Worm (Caenorhabditis elegans) whole organism, L4 larva: ENCODE results near the gene bbs-5.

Experiments
- F10B5.3 ChIP-seq: sonication (generic microtip); optimal IDR thresholded peaks from 2 replicates; lab custom pipeline; 2016; ENCODE audit warnings: mild to moderate bottlenecking, missing genetic modification characterization, missing compliant biosample characterization
- F26F4.8 ChIP-seq: fragments of 200-800 bp; sonication (Bioruptor generic); conservative IDR thresholded peaks from 2 replicates; pipeline ENCODE4 v1.3.6; 2022; ENCODE audit warnings: missing genetic modification characterization, missing compliant biosample characterization
- F44E2.7 ChIP-seq: fragments of 200-800 bp; sonication (Bioruptor generic); IDR thresholded peaks from 2 replicates; pipeline ENCODE4 v2.1.2; 2022; ENCODE audit warnings: missing genetic modification characterization, missing compliant biosample characterization
- F49E8.2 ChIP-seq: sonication (generic microtip); optimal IDR thresholded peaks from 2 replicates; lab custom pipeline; 2016; ENCODE audit warnings: missing compliant biosample characterization, mild to moderate bottlenecking, missing genetic modification characterization, borderline replicate concordance
- R02D3.7 ChIP-seq: fragments of 150-350 bp; sonication (generic microtip); optimal IDR thresholded peaks from 3 replicates; lab custom pipeline; 2014; ENCODE audit warnings: missing biosample characterization, missing genetic modification characterization
- Y105C5A.15 ChIP-seq: fragments of 200-800 bp; sonication (Bioruptor generic); IDR thresholded peaks from 2 replicates; pipeline ENCODE4 v1.3.6; 2022; ENCODE audit warnings: missing genetic modification characterization, missing compliant biosample characterization
- Y48G9A.11 ChIP-seq: fragments of 200-800 bp; sonication (Bioruptor generic); IDR thresholded peaks from 2 replicates; pipeline ENCODE4 v1.3.6; 2022; ENCODE audit warnings: missing genetic modification reagents, missing genetic modification characterization, missing compliant biosample characterization
- Y5F2A.4 ChIP-seq: fragments of 200-800 bp; sonication (Bioruptor generic); optimal IDR thresholded peaks from 2 replicates; lab custom pipeline; 2018; ENCODE audit warnings: mild to moderate bottlenecking, missing genetic modification characterization, missing compliant biosample characterization
- aha-1 ChIP-seq: fragments of 150-350 bp; peaks from one replicate; lab custom pipeline; 2014; ENCODE audit warnings: missing biosample characterization, missing genetic modification characterization
- aly-2 ChIP-seq: sonication (generic microtip); optimal IDR thresholded peaks from 2 replicates; lab custom pipeline; 2018; ENCODE audit warnings: missing biosample characterization, missing genetic modification characterization
- attf-4 ChIP-seq: sonication (generic microtip); optimal IDR thresholded peaks from 3 replicates; lab custom pipeline; 2017; ENCODE audit warnings: missing biosample characterization, missing genetic modification characterization
- ceh-20 ChIP-seq: fragments of 200-800 bp; sonication (Bioruptor generic); IDR thresholded peaks from 2 replicates; pipeline ENCODE4 v1.3.6; 2022; ENCODE audit warnings: missing genetic modification reagents, missing genetic modification characterization, missing compliant biosample characterization
- ceh-62 ChIP-seq: sonication (generic microtip); optimal IDR thresholded peaks from 2 replicates; lab custom pipeline; 2017; ENCODE audit warnings: missing biosample characterization, missing genetic modification characterization
- ceh-82 ChIP-seq: sonication (generic microtip); optimal IDR thresholded peaks from 2 replicates; lab custom pipeline; 2017; ENCODE audit warnings: missing biosample characterization, missing genetic modification characterization
- daf-16 ChIP-seq, 3 experiments: sonication (generic microtip); optimal IDR thresholded peaks; 2 replicates each; lab custom pipeline; 2016 to 2017; ENCODE audit warnings: missing genetic modification characterization in 3 of 3, missing genetic modification reagents in 3 of 3, mild to moderate bottlenecking in 2 of 3, missing compliant biosample characterization in 2 of 3, missing biosample characterization in 1 of 3, moderate library complexity in 1 of 3
- dmd-6 ChIP-seq: fragments of 200-800 bp; sonication (Bioruptor generic); IDR thresholded peaks from 2 replicates; pipeline ENCODE4 v1.3.6; 2022; ENCODE audit warnings: missing genetic modification reagents, missing genetic modification characterization, missing compliant biosample characterization
- dmd-8 ChIP-seq: fragments of 200-800 bp; sonication (Bioruptor generic); IDR thresholded peaks from 2 replicates; pipeline ENCODE4 v1.3.6; 2022; ENCODE audit warnings: missing genetic modification characterization, missing compliant biosample characterization
- dmd-9 ChIP-seq: fragments of 200-800 bp; sonication (Bioruptor generic); IDR thresholded peaks from 2 replicates; pipeline ENCODE4 v1.3.6; 2022; ENCODE audit warnings: missing genetic modification reagents, missing genetic modification characterization, missing compliant biosample characterization
- dpl-1 ChIP-seq: fragments of 150-350 bp; optimal IDR thresholded peaks from 2 replicates; lab custom pipeline; 2014; ENCODE audit warnings: missing biosample characterization, missing genetic modification reagents, missing genetic modification characterization
- duxl-1 ChIP-seq: sonication (generic microtip); optimal IDR thresholded peaks from 2 replicates; lab custom pipeline; 2016; ENCODE audit warnings: mild to moderate bottlenecking, missing genetic modification characterization, moderate library complexity, missing compliant biosample characterization; ENCODE audit not compliant: poor library complexity
- dve-1 ChIP-seq: sonication (generic microtip); optimal IDR thresholded peaks from 2 replicates; lab custom pipeline; 2017; ENCODE audit warnings: antibody characterized with exemption, mild to moderate bottlenecking, missing genetic modification characterization, missing compliant biosample characterization; ENCODE audit not compliant: insufficient read depth
- egl-27 ChIP-seq: sonication (generic microtip); optimal IDR thresholded peaks from 3 replicates; lab custom pipeline; 2017; ENCODE audit warnings: missing biosample characterization, missing genetic modification reagents, missing genetic modification characterization
- egl-43 ChIP-seq: fragments of 200-800 bp; sonication (Bioruptor generic); IDR thresholded peaks from 2 replicates; pipeline ENCODE4 v1.3.6; 2022; ENCODE audit warnings: missing genetic modification reagents, missing genetic modification characterization, missing compliant biosample characterization
- gei-8 ChIP-seq: fragments of 200-800 bp; sonication (Bioruptor generic); optimal IDR thresholded peaks from 2 replicates; lab custom pipeline; 2018; ENCODE audit warnings: mild to moderate bottlenecking, missing genetic modification characterization, missing compliant biosample characterization
- hif-1 ChIP-seq, 2 experiments: sonication (generic microtip); optimal IDR thresholded peaks; 2 replicates each; lab custom pipeline; 2016 to 2017; ENCODE audit warnings: missing compliant biosample characterization in 2 of 2, missing genetic modification characterization in 2 of 2, missing genetic modification reagents in 2 of 2, missing genotype in 2 of 2, mild to moderate bottlenecking in 1 of 2
- jun-1 ChIP-seq: fragments of 150-350 bp; optimal IDR thresholded peaks from 2 replicates; lab custom pipeline; 2014; ENCODE audit warnings: missing biosample characterization, missing genetic modification reagents, missing genetic modification characterization
- lin-13 ChIP-seq: fragments of 150-350 bp; optimal IDR thresholded peaks from 2 replicates; lab custom pipeline; 2014; ENCODE audit warnings: missing biosample characterization, missing genetic modification reagents, missing genetic modification characterization
- lin-29 ChIP-seq: fragments of 200-800 bp; sonication (Bioruptor generic); IDR thresholded peaks from 2 replicates; pipeline ENCODE4 v1.3.6; 2022; ENCODE audit warnings: missing genetic modification reagents, missing genetic modification characterization, missing compliant biosample characterization
- lin-38 ChIP-seq: fragments of 200-800 bp; sonication (Bioruptor generic); IDR thresholded peaks from 2 replicates; pipeline ENCODE4 v1.3.6; 2022; ENCODE audit warnings: missing genetic modification reagents, missing genetic modification characterization, missing compliant biosample characterization
- lir-3 ChIP-seq: sonication (generic microtip); optimal IDR thresholded peaks from 2 replicates; lab custom pipeline; 2016; ENCODE audit warnings: mild to moderate bottlenecking, missing genetic modification characterization, missing compliant biosample characterization
- mdt-29 ChIP-seq: fragments of 200-800 bp; sonication (Bioruptor generic); IDR thresholded peaks from 2 replicates; pipeline ENCODE4 v1.3.6; 2022; ENCODE audit warnings: missing genetic modification reagents, missing genetic modification characterization, missing compliant biosample characterization
- mxl-3 ChIP-seq: fragments of 200-800 bp; sonication (Bioruptor generic); optimal IDR thresholded peaks from 2 replicates; lab custom pipeline; 2018; ENCODE audit warnings: mild to moderate bottlenecking, missing genetic modification characterization, missing compliant biosample characterization
- nhr-11 ChIP-seq: fragments of 150-350 bp; optimal IDR thresholded peaks from 2 replicates; lab custom pipeline; 2014; ENCODE audit warnings: missing biosample characterization, missing genetic modification characterization
- nhr-111 ChIP-seq: fragments of 200-800 bp; sonication (Bioruptor generic); optimal IDR thresholded peaks from 2 replicates; lab custom pipeline; 2018; ENCODE audit warnings: mild to moderate bottlenecking, missing genetic modification characterization, missing compliant biosample characterization
- nhr-25 ChIP-seq: sonication (generic microtip); optimal IDR thresholded peaks from 2 replicates; lab custom pipeline; 2017; ENCODE audit warnings: missing genetic modification characterization, mild to moderate bottlenecking, missing compliant biosample characterization, antibody characterized with exemption, moderate library complexity, borderline replicate concordance; ENCODE audit not compliant: insufficient read depth
- nhr-28 ChIP-seq: fragments of 150-350 bp; optimal IDR thresholded peaks from 2 replicates; lab custom pipeline; 2014; ENCODE audit warnings: missing biosample characterization, missing genetic modification characterization
- nhr-48 ChIP-seq: sonication (generic microtip); optimal IDR thresholded peaks from 2 replicates; lab custom pipeline; 2016; ENCODE audit warnings: mild to moderate bottlenecking, missing genetic modification characterization, missing compliant biosample characterization
- pha-4 ChIP-seq, 2 experiments: fragments of 150-350 bp in 1 of 2; fragments of 200-800 bp in 1 of 2; sonication (Bioruptor generic) in 1 of 2; IDR thresholded peaks in 1 of 2; optimal IDR thresholded peaks in 1 of 2; 2 replicates each; pipeline versions ENCODE4 v1.3.6 to Lab custom; 2014 to 2022; ENCODE audit warnings: missing genetic modification characterization in 2 of 2, missing genetic modification reagents in 2 of 2, missing biosample characterization in 1 of 2, missing compliant biosample characterization in 1 of 2
- pqm-1 ChIP-seq: sonication (generic microtip); optimal IDR thresholded peaks from 2 replicates; lab custom pipeline; 2017; ENCODE audit warnings: missing biosample characterization, missing genetic modification characterization
- rbr-2 ChIP-seq: sonication (generic microtip); optimal IDR thresholded peaks from 2 replicates; lab custom pipeline; 2016; ENCODE audit warnings: missing genotype, missing genetic modification characterization, missing compliant biosample characterization
- skn-1 ChIP-seq: fragments of 150-350 bp; optimal IDR thresholded peaks from 2 replicates; lab custom pipeline; 2014; ENCODE audit warnings: missing biosample characterization, missing genetic modification characterization
- tra-1 ChIP-seq: fragments of 200-800 bp; sonication (Bioruptor generic); IDR thresholded peaks from 2 replicates; pipeline ENCODE4 v1.3.6; 2022; ENCODE audit warnings: missing genetic modification reagents, missing genetic modification characterization, missing compliant biosample characterization
- zfp-2 ChIP-seq: sonication (generic microtip); optimal IDR thresholded peaks from 2 replicates; lab custom pipeline; 2016; ENCODE audit warnings: mild to moderate bottlenecking, missing genetic modification characterization, missing compliant biosample characterization
- ztf-7 ChIP-seq: fragments of 150-350 bp; optimal IDR thresholded peaks from 2 replicates; lab custom pipeline; 2014; ENCODE audit warnings: missing biosample characterization, missing genetic modification characterization

Gene bbs-5

DNA sequence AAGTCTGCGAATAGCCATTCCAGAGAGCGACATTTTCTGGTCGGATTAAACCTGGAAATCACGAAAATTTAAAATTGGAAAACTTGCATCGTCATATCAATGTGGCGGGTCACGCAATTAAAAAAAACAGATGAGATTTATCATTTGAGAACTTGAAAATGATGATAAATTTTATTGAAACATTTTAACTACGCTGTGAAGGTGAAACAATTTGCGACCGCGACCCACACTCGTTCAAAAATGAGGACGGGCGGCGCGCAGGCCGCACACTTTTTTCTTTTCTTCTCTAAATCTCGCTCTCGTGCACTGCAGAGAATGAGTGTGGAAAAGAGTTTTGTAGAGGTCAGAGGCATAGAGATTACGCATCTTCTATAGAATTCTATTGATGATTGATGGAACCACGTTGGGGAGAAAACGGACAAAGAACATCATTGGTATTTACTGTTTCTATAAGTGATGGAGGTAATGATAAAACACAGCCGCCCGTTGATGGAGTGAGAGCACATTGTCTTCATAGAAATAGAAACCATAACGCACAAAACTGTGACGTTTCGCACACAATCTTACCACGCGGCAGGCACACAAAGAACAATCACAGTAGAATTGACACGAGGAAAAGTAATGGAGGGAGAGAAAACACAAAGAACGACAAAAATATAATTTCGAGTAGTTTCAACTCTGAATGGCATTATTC, 44.9 kb downstream of the bbs-5 start, which contains the start of gene cts-1 (continued):
- TF ChIP-seq Y5F2A.4, result no peak
- peak; percentile 61 for TF ChIP-seq dpl-1
- TF ChIP-seq dmd-9 (GFP tag; lab: Robert Waterston, UW), result no peak
- peak; percentile 97 for TF ChIP-seq nhr-28 (tag; lab: Kevin White, UChicago)

DNA sequence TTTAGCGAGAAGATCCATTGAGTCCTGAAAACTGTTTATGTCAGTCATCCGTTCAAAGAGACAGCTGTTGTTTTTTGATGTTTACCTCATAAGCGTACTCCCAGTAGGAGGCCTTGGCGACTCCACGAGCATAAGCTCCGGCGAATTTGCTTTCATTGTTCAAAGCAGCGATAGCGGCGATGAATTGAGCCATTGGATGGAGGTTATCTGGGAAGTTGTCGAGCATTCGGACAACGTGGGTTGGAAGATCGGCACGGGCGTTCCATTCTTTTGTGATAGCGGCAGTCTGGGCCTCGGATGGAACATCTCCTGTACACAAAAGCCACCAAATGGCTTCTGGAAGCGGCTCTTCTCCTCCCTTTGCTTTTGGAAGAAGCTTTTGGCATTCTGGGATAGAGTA, 45.7 kb downstream of the bbs-5 start:
- no peak for TF ChIP-seq skn-1 (tag; lab: Kevin White, UChicago)
- TF ChIP-seq daf-16 (GFP tag; optimal IDR thresholded peaks at IDR 0.05; lab: Kevin White, UChicago), result peak in 1 of 2 experiments; percentile 31
- TF ChIP-seq daf-16 (tag; optimal IDR thresholded peaks at IDR 0.05; lab: Kevin White, UChicago), result no peak
- TF ChIP-seq aha-1 (tag; lab: Kevin White, UChicago), result peak; percentile 94

DNA sequence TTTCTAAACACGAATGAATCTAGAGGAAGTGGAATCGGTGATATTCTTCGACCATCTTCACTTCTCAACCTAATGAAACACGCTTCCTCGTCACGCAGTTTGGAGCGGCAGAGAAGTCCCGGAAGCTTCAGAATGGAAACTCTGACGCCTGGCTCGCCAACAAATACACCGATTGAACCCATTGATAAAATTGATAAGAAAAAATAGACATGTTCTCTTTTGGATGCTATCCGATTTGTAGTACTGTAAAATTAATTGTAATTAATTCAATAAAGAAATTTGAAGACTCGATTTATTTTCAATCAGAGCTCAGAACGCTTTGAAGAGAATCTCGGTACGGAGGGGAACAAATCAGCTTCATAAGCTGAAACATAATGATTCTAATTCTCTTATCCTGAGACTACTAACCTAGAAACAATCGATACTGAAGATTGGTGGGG, 47.0 kb downstream of the bbs-5 start:
- TF ChIP-seq aly-2, result no peak
- no peak for TF ChIP-seq nhr-28 (tag; lab: Kevin White, UChicago)
- TF ChIP-seq F49E8.2 (tag; lab: Kevin White, UChicago), result peak; percentile 19
- peak; percentile 65 for TF ChIP-seq nhr-48
- TF ChIP-seq nhr-25 (tag; lab: Kevin White, UChicago), result peak; percentile 69
- no peak for TF ChIP-seq mxl-3 (GFP tag; lab: Kevin White, UChicago)
- TF ChIP-seq hif-1 (tag; optimal IDR thresholded peaks at IDR 0.05; lab: Kevin White, UChicago), result peak in 1 of 2 experiments; percentile 21
- TF ChIP-seq zfp-2, result peak; percentile 5
- TF ChIP-seq dmd-6, result peak; percentile 59
- TF ChIP-seq attf-4 (tag; lab: Kevin White, UChicago), result no peak
- TF ChIP-seq lir-3 (tag; lab: Kevin White, UChicago), result no peak
- 0 out of 2 replicates have a peak, but pooled peaks have one; percentile 37 for TF ChIP-seq dmd-8 (GFP tag; lab: Robert Waterston, UW)
- peak; percentile 75 for TF ChIP-seq lin-38 (GFP tag; lab: Robert Waterston, UW)
- TF ChIP-seq nhr-111 (GFP tag; lab: Kevin White, UChicago), result no peak
- peak; percentile 33 for TF ChIP-seq F10B5.3
- no peak for TF ChIP-seq ztf-7
- 0 out of 2 replicates have a peak, but pooled peaks have one; percentile 48 for TF ChIP-seq F26F4.8 (GFP tag; lab: Robert Waterston, UW)
- TF ChIP-seq lin-29 (GFP tag; lab: Robert Waterston, UW), result no peak
- TF ChIP-seq skn-1 (tag; lab: Kevin White, UChicago), result no peak
- peak; percentile 58; the same call in 1 of the 2 replicates for TF ChIP-seq ceh-20 (GFP tag; lab: Robert Waterston, UW)
- peak; percentile 90 for TF ChIP-seq Y105C5A.15
- no peak for TF ChIP-seq ceh-82 (tag; lab: Kevin White, UChicago)
- peak; percentile 52 for TF ChIP-seq gei-8
- TF ChIP-seq Y48G9A.11 (GFP tag; lab: Robert Waterston, UW), result peak; percentile 70
- TF ChIP-seq dve-1 (tag; lab: Kevin White, UChicago), result peak; percentile 87
- TF ChIP-seq rbr-2 (tag; lab: Kevin White, UChicago), result peak; percentile 17
- TF ChIP-seq lin-13 (GFP tag; lab: Kevin White, UChicago), result peak; percentile 43
- TF ChIP-seq pha-4 (GFP tag; IDR thresholded peaks at IDR 0.05; lab: Robert Waterston, UW), result peak; percentile 83
- no peak for TF ChIP-seq pha-4 (tag; optimal IDR thresholded peaks at IDR 0.05; lab: Kevin White, UChicago)
- peak; percentile 49 for TF ChIP-seq jun-1
- no peak for TF ChIP-seq ceh-62
- TF ChIP-seq duxl-1, result peak; percentile 40
- TF ChIP-seq pqm-1 (tag; lab: Kevin White, UChicago), result no peak
- peak; percentile 50 for TF ChIP-seq tra-1 (GFP tag; lab: Robert Waterston, UW)
- TF ChIP-seq egl-27 (tag; lab: Kevin White, UChicago), result no peak
- TF ChIP-seq R02D3.7 (tag; lab: Kevin White, UChicago), result no peak
- TF ChIP-seq nhr-11 (tag; lab: Kevin White, UChicago), result no peak
- TF ChIP-seq mdt-29 (GFP tag; lab: Robert Waterston, UW), result peak; percentile 64
- TF ChIP-seq egl-43 (GFP tag; lab: Robert Waterston, UW), result peak; percentile 79
- TF ChIP-seq Y5F2A.4, result peak; percentile 2
- TF ChIP-seq F44E2.7 (GFP tag; lab: Robert Waterston, UW), result no peak
